Worm (Caenorhabditis elegans): Measurements from ENCODE around the gene T28A8.4.

ce11 chrIII:13544593-13544992, 41.1 kb downstream of the T28A8.4 start:
- TF ChIP-seq ama-1 (optimal IDR thresholded peaks at IDR 0.05) (no peak), scrt-1 (GFP tag; IDR thresholded peaks at IDR 0.05) (no peak)
